Worm (Caenorhabditis elegans) whole organism, young adult: ENCODE measurements around the gene R04D3.2.

Source experiments
- B0261.1 ChIP-seq: sonication (generic microtip); optimal IDR thresholded peaks from 2 replicates; lab custom pipeline; 2016; ENCODE audit warnings: mild to moderate bottlenecking, missing genetic modification characterization, moderate library complexity, missing compliant biosample characterization
- C17E4.6 ChIP-seq: fragments of 200-800 bp; sonication (Bioruptor generic); IDR thresholded peaks from 2 replicates; pipeline ENCODE4 v1.3.6; 2022; ENCODE audit warnings: missing genetic modification reagents, missing genetic modification characterization, missing compliant biosample characterization
- F39B2.1 ChIP-seq: fragments of 200-800 bp; sonication (Bioruptor generic); IDR thresholded peaks from 2 replicates; pipeline ENCODE4 v1.3.6; 2022; ENCODE audit warnings: missing genetic modification reagents, missing genetic modification characterization, missing compliant biosample characterization
- K12H6.12 ChIP-seq: fragments of 200-800 bp; sonication (Bioruptor generic); optimal IDR thresholded peaks from 2 replicates; lab custom pipeline; 2018; ENCODE audit warnings: mild to moderate bottlenecking, missing genetic modification characterization, missing compliant biosample characterization
- T26A5.8 ChIP-seq: sonication (generic microtip); optimal IDR thresholded peaks from 2 replicates; lab custom pipeline; 2016; ENCODE audit warnings: missing genetic modification characterization, missing compliant biosample characterization
- Y56A3A.18 ChIP-seq: fragments of 200-800 bp; sonication (Bioruptor generic); IDR thresholded peaks from 2 replicates; pipeline ENCODE4 v1.3.6; 2022; ENCODE audit warnings: missing genetic modification reagents, missing genetic modification characterization, missing compliant biosample characterization
- Y67H2A.10 ChIP-seq: fragments of 200-800 bp; sonication (Bioruptor generic); conservative IDR thresholded peaks from 2 replicates; pipeline ENCODE4 v1.3.6; 2022; ENCODE audit warnings: missing genetic modification reagents, missing genetic modification characterization, missing compliant biosample characterization
- attf-3 ChIP-seq: fragments of 200-800 bp; sonication (Bioruptor generic); conservative IDR thresholded peaks from 2 replicates; pipeline ENCODE4 v1.3.6; 2022; ENCODE audit warnings: missing genetic modification reagents, missing genetic modification characterization, missing compliant biosample characterization
- cebp-1 ChIP-seq, 2 experiments: fragments of 200-800 bp in 1 of 2; sonication (Bioruptor generic) in 1 of 2; sonication (generic microtip) in 1 of 2; IDR thresholded peaks in 1 of 2; optimal IDR thresholded peaks in 1 of 2; 2 replicates each; pipeline versions ENCODE4 v1.3.6 to Lab custom; 2017 to 2022; ENCODE audit warnings: missing compliant biosample characterization in 2 of 2, missing genetic modification characterization in 2 of 2, mild to moderate bottlenecking in 1 of 2, missing genetic modification reagents in 1 of 2, moderate library complexity in 1 of 2
- ceh-100 ChIP-seq: fragments of 200-800 bp; sonication (Bioruptor generic); IDR thresholded peaks from 2 replicates; pipeline ENCODE4 v1.3.6; 2022; ENCODE audit warnings: missing genetic modification reagents, missing genetic modification characterization, missing compliant biosample characterization
- ceh-27 ChIP-seq: fragments of 200-800 bp; sonication (Bioruptor generic); optimal IDR thresholded peaks from 2 replicates; lab custom pipeline; 2018; ENCODE audit warnings: mild to moderate bottlenecking, missing genetic modification characterization, moderate library complexity, missing compliant biosample characterization
- die-1 ChIP-seq: sonication (generic microtip); optimal IDR thresholded peaks from 2 replicates; lab custom pipeline; 2016; ENCODE audit warnings: missing genotype, mild to moderate bottlenecking, missing genetic modification characterization, missing compliant biosample characterization
- dox-1 ChIP-seq: fragments of 200-800 bp; sonication (Bioruptor generic); IDR thresholded peaks from 2 replicates; pipeline ENCODE4 v1.3.6; 2022; ENCODE audit warnings: missing genetic modification reagents, missing genetic modification characterization, missing compliant biosample characterization
- efl-1 ChIP-seq: fragments of 150-350 bp; optimal IDR thresholded peaks from 2 replicates; lab custom pipeline; 2014; ENCODE audit warnings: missing biosample characterization, missing genetic modification reagents, missing genetic modification characterization
- egl-18 ChIP-seq: fragments of 200-800 bp; sonication (Bioruptor generic); IDR thresholded peaks from 2 replicates; pipeline ENCODE4 v1.3.6; 2022; ENCODE audit warnings: missing genetic modification reagents, missing genetic modification characterization, missing compliant biosample characterization
- him-1 ChIP-seq: sonication (generic microtip); optimal IDR thresholded peaks from 2 replicates; lab custom pipeline; 2016; ENCODE audit warnings: missing genotype, missing genetic modification reagents, missing genetic modification characterization, missing compliant biosample characterization
- hrde-1 ChIP-seq: sonication (generic microtip); optimal IDR thresholded peaks from 2 replicates; lab custom pipeline; 2016; ENCODE audit warnings: missing genetic modification characterization, mild to moderate bottlenecking, missing compliant biosample characterization, moderate library complexity, missing genotype, missing genetic modification reagents, borderline replicate concordance
- lin-26 ChIP-seq: fragments of 200-800 bp; sonication (Bioruptor generic); IDR thresholded peaks from 2 replicates; pipeline ENCODE4 v1.3.6; 2022; ENCODE audit warnings: missing genetic modification reagents, missing genetic modification characterization, missing compliant biosample characterization
- lin-40 ChIP-seq: sonication (generic microtip); optimal IDR thresholded peaks from 2 replicates; lab custom pipeline; 2016; ENCODE audit warnings: missing genetic modification characterization, mild to moderate bottlenecking, missing compliant biosample characterization, missing genotype, missing genetic modification reagents
- lin-54 ChIP-seq: fragments of 200-800 bp; sonication (Bioruptor generic); optimal IDR thresholded peaks from 2 replicates; lab custom pipeline; 2018; ENCODE audit warnings: mild to moderate bottlenecking, missing genetic modification characterization, missing compliant biosample characterization
- lsl-1 ChIP-seq: fragments of 200-800 bp; sonication (Bioruptor generic); optimal IDR thresholded peaks from 2 replicates; lab custom pipeline; 2018; ENCODE audit warnings: mild to moderate bottlenecking, missing genetic modification characterization, moderate library complexity, missing compliant biosample characterization
- lsy-27 ChIP-seq: sonication (generic microtip); optimal IDR thresholded peaks from 2 replicates; lab custom pipeline; 2017; ENCODE audit warnings: missing genetic modification characterization, mild to moderate bottlenecking, missing compliant biosample characterization, antibody characterized with exemption, missing genotype, borderline replicate concordance; ENCODE audit not compliant: insufficient read depth
- madf-10 ChIP-seq: sonication (generic microtip); optimal IDR thresholded peaks from 2 replicates; lab custom pipeline; 2016; ENCODE audit warnings: mild to moderate bottlenecking, missing genetic modification characterization, missing compliant biosample characterization
- madf-8 ChIP-seq: fragments of 200-800 bp; sonication (Bioruptor generic); conservative IDR thresholded peaks from 2 replicates; pipeline ENCODE4 v1.3.6; 2022; ENCODE audit warnings: missing genetic modification reagents, missing genetic modification characterization, missing compliant biosample characterization
- mxl-1 ChIP-seq: sonication (generic microtip); optimal IDR thresholded peaks from 2 replicates; lab custom pipeline; 2016; ENCODE audit warnings: missing genetic modification characterization, missing compliant biosample characterization
- nhr-179 ChIP-seq: sonication (generic microtip); optimal IDR thresholded peaks from 2 replicates; lab custom pipeline; 2016; ENCODE audit warnings: mild to moderate bottlenecking, missing genetic modification characterization, missing compliant biosample characterization
- nhr-80 ChIP-seq: sonication (generic microtip); optimal IDR thresholded peaks from 2 replicates; lab custom pipeline; 2016; ENCODE audit warnings: missing genetic modification characterization, missing compliant biosample characterization
- rcor-1 ChIP-seq: fragments of 200-800 bp; sonication (Bioruptor generic); IDR thresholded peaks from 2 replicates; pipeline ENCODE4 v1.3.6; 2022; ENCODE audit warnings: missing genetic modification reagents, missing genetic modification characterization, missing compliant biosample characterization
- repo-1 ChIP-seq: sonication (generic microtip); optimal IDR thresholded peaks from 2 replicates; lab custom pipeline; 2017; ENCODE audit warnings: mild to moderate bottlenecking, missing genetic modification characterization, missing compliant biosample characterization
- rpc-1 ChIP-seq, 2 experiments: fragments of 150-350 bp in 1 of 2; sonication (generic microtip) in 1 of 2; optimal IDR thresholded peaks; 2 replicates each; lab custom pipeline; 2014 to 2018; ENCODE audit warnings: missing biosample characterization in 1 of 2, missing genetic modification characterization in 1 of 2, missing genetic modification reagents in 1 of 2, missing genotype in 1 of 2
- snpc-1.1 ChIP-seq: sonication (generic microtip); optimal IDR thresholded peaks from 2 replicates; lab custom pipeline; 2017; ENCODE audit warnings: missing genetic modification characterization, mild to moderate bottlenecking, missing compliant biosample characterization, antibody characterized with exemption, moderate library complexity, missing genotype, missing genetic modification reagents; ENCODE audit not compliant: insufficient read depth
- snpc-4 ChIP-seq, 5 experiments: fragments of 150-350 bp in 1 of 5; sonication (generic microtip) in 4 of 5; optimal IDR thresholded peaks; 2 replicates each; lab custom pipeline; 2014 to 2018; ENCODE audit warnings: missing genetic modification characterization in 5 of 5, missing biosample characterization in 3 of 5, antibody characterized with exemption in 2 of 5, mild to moderate bottlenecking in 2 of 5, missing compliant biosample characterization in 2 of 5, missing genotype in 2 of 5, moderate library complexity in 2 of 5, missing genetic modification reagents in 1 of 5
- somi-1 ChIP-seq: fragments of 200-800 bp; sonication (Bioruptor generic); optimal IDR thresholded peaks from 2 replicates; lab custom pipeline; 2018; ENCODE audit warnings: mild to moderate bottlenecking, missing genetic modification characterization, missing compliant biosample characterization
- unc-62 ChIP-seq: fragments of 150-350 bp; optimal IDR thresholded peaks from 2 replicates; lab custom pipeline; 2014; ENCODE audit warnings: missing biosample characterization, missing genetic modification reagents, missing genetic modification characterization
- xnd-1 ChIP-seq: sonication (generic microtip); optimal IDR thresholded peaks from 2 replicates; lab custom pipeline; 2016; ENCODE audit warnings: missing genotype, missing genetic modification reagents, missing genetic modification characterization, missing compliant biosample characterization
- zim-3 ChIP-seq: sonication (generic microtip); optimal IDR thresholded peaks from 2 replicates; lab custom pipeline; 2017; ENCODE audit warnings: mild to moderate bottlenecking, missing genetic modification characterization, moderate library complexity, missing compliant biosample characterization
- ztf-18 ChIP-seq: sonication (generic microtip); optimal IDR thresholded peaks from 2 replicates; lab custom pipeline; 2016; ENCODE audit warnings: missing genotype, mild to moderate bottlenecking, missing genetic modification characterization, missing compliant biosample characterization
- ztf-22 ChIP-seq: fragments of 200-800 bp; sonication (Bioruptor generic); optimal IDR thresholded peaks from 2 replicates; lab custom pipeline; 2018; ENCODE audit warnings: mild to moderate bottlenecking, missing genetic modification characterization, moderate library complexity, missing compliant biosample characterization

The R04D3.2 gene

DNA sequence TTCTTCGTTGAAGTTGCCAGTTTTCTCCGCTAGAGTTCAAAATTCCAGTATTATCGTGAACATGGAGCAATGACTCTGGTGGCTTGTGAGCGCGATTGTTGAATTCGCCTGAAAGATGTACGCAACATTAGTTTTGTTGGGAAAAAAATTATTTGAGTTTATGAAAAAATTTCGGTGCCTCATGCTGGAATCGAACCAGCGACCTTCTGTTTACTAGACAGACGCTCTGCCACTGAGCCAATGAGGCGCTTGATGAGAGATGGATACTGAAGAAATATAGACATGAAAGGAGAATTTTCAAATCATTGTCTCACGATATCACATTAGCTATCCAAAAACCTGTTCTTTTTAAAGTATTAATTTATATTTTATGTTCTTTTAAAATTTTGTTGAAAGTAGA lies 3.0 kb downstream of the R04D3.2 start (continued):
- TF ChIP-seq K12H6.12 (tag; lab: Kevin White, UChicago) = no peak
- TF ChIP-seq madf-8 = no peak
- TF ChIP-seq T26A5.8 = no peak
- peak; percentile 95 for TF ChIP-seq lin-26 (GFP tag; lab: Robert Waterston, UW)
- peak; percentile 22; the same call in 1 of the 2 replicates for TF ChIP-seq rcor-1 (GFP tag; lab: Robert Waterston, UW)
- no peak for TF ChIP-seq unc-62 (GFP tag; lab: Kevin White, UChicago)
- no peak for TF ChIP-seq ztf-22 (GFP tag; lab: Kevin White, UChicago)
- TF ChIP-seq attf-3 (GFP tag; lab: Robert Waterston, UW) = no peak
- TF ChIP-seq, all 124 proteins: peak for 45

- TF ChIP-seq rpc-1 (optimal IDR thresholded peaks at IDR 0.05; lab: Kevin White, UChicago) = no peak
- no peak for TF ChIP-seq rpc-1 (tag; optimal IDR thresholded peaks at IDR 0.05; lab: Kevin White, UChicago)
- TF ChIP-seq egl-18 = no peak
- TF ChIP-seq ceh-100 = no peak
- no peak for TF ChIP-seq hrde-1 (tag; lab: Kevin White, UChicago)
- no peak for TF ChIP-seq nhr-179
- no peak for TF ChIP-seq madf-10 (tag; lab: Kevin White, UChicago)
- no peak for TF ChIP-seq Y56A3A.18 (GFP tag; lab: Robert Waterston, UW)
- no peak for TF ChIP-seq snpc-4 (GFP tag; optimal IDR thresholded peaks at IDR 0.05; lab: Kevin White, UChicago)
- no peak for TF ChIP-seq snpc-4 (tag; optimal IDR thresholded peaks at IDR 0.05; lab: Kevin White, UChicago)
- TF ChIP-seq F39B2.1 (GFP tag; lab: Robert Waterston, UW) = no peak
- TF ChIP-seq B0261.1 (tag; lab: Kevin White, UChicago) = no peak
- TF ChIP-seq cebp-1 (GFP tag; IDR thresholded peaks at IDR 0.05; lab: Robert Waterston, UW) = no peak
- TF ChIP-seq cebp-1 (tag; optimal IDR thresholded peaks at IDR 0.05; lab: Kevin White, UChicago) = no peak
- no peak for TF ChIP-seq somi-1
- no peak for TF ChIP-seq dox-1
- TF ChIP-seq lsl-1 = no peak
- TF ChIP-seq xnd-1 (tag; lab: Kevin White, UChicago) = no peak
- TF ChIP-seq nhr-80 (tag; lab: Kevin White, UChicago) = no peak
- no peak for TF ChIP-seq zim-3
- no peak for TF ChIP-seq Y67H2A.10 (GFP tag; lab: Robert Waterston, UW)
These were observed 7.6 kb downstream of the R04D3.2 start, which contains the start of gene phf-33 for ce11 chrX:13278876-13279275. Gene phf-33 (minus strand): TSS chrX:13278976.

- no peak for TF ChIP-seq lin-26 (GFP tag; lab: Robert Waterston, UW)
- no peak for TF ChIP-seq somi-1
- no peak for TF ChIP-seq die-1
- no peak for TF ChIP-seq ceh-27 (GFP tag; lab: Kevin White, UChicago)
- no peak for TF ChIP-seq lin-40 (tag; lab: Kevin White, UChicago)
- no peak for TF ChIP-seq C17E4.6 (GFP tag; lab: Robert Waterston, UW)
- no peak for TF ChIP-seq efl-1 (GFP tag; lab: Kevin White, UChicago)
- no peak for TF ChIP-seq ztf-18 (tag; lab: Kevin White, UChicago)
- no peak for TF ChIP-seq zim-3
- TF ChIP-seq snpc-1.1 = no peak
- no peak for TF ChIP-seq T26A5.8
- TF ChIP-seq attf-3 (GFP tag; lab: Robert Waterston, UW) = no peak
- TF ChIP-seq lsy-27 = no peak
- no peak for TF ChIP-seq xnd-1 (tag; lab: Kevin White, UChicago)
- no peak for TF ChIP-seq lin-54 (GFP tag; lab: Kevin White, UChicago)
- no peak for TF ChIP-seq mxl-1 (tag; lab: Kevin White, UChicago)
- TF ChIP-seq him-1 (tag; lab: Kevin White, UChicago) = no peak
- TF ChIP-seq nhr-179 = no peak
- TF ChIP-seq repo-1 (tag; lab: Kevin White, UChicago) = no peak
- TF ChIP-seq, all 124 proteins: peak for 0
These were observed 12.3 kb downstream of the R04D3.2 start, which contains the start of gene cyp-14A3 for ce11 chrX:13274102-13274501. Gene cyp-14A3 (minus strand): TSS chrX:13274202.
